Worm (Caenorhabditis elegans) whole organism, L4/young adult: ENCODE data around the gene nuaf-3.

Experiments
- W03F9.2 ChIP-seq: fragments of 150-350 bp; optimal IDR thresholded peaks from 2 replicates; lab custom pipeline; 2014; ENCODE audit warnings: missing biosample characterization, missing genetic modification characterization
- dao-5 ChIP-seq: sonication (generic microtip); optimal IDR thresholded peaks from 2 replicates; lab custom pipeline; 2016; ENCODE audit warnings: missing genotype, missing genetic modification characterization, moderate library complexity, missing compliant biosample characterization
- him-1 ChIP-seq: sonication (generic microtip); optimal IDR thresholded peaks from 2 replicates; lab custom pipeline; 2016; ENCODE audit warnings: missing genotype, missing genetic modification reagents, missing genetic modification characterization, missing compliant biosample characterization

- TF ChIP-seq him-1 (tag; lab: Kevin White, UChicago), result no peak
- TF ChIP-seq W03F9.2 (tag; lab: Kevin White, UChicago), result no peak
- TF ChIP-seq dao-5 (tag; lab: Kevin White, UChicago), result no peak
Measured at ce11 chrIV:11225206-11225605, 41.1 kb downstream of the nuaf-3 start, which contains the start of gene col-125.
